Worm (Caenorhabditis elegans) whole organism, L3 larva: Measurements from ENCODE around the gene F59G1.8.

Experiments used
- ceh-16 ChIP-seq: sonication (generic microtip); optimal IDR thresholded peaks from 2 replicates; lab custom pipeline; 2017; ENCODE audit warnings: missing biosample characterization, missing genetic modification characterization
- ceh-82 ChIP-seq: fragments of 150-350 bp; optimal IDR thresholded peaks from 2 replicates; lab custom pipeline; 2014; ENCODE audit warnings: missing biosample characterization, missing genetic modification characterization
- lin-15B ChIP-seq: fragments of 150-350 bp; optimal IDR thresholded peaks from 2 replicates; lab custom pipeline; 2014; ENCODE audit warnings: missing biosample characterization, missing genetic modification characterization
- nhr-237 ChIP-seq: fragments of 150-350 bp; optimal IDR thresholded peaks from 2 replicates; lab custom pipeline; 2014; ENCODE audit warnings: missing biosample characterization, missing genetic modification characterization
- nhr-28 ChIP-seq: fragments of 150-350 bp; optimal IDR thresholded peaks from 2 replicates; lab custom pipeline; 2014; ENCODE audit warnings: missing biosample characterization, missing genetic modification characterization
- nhr-76 ChIP-seq: fragments of 150-350 bp; sonication (generic microtip); optimal IDR thresholded peaks from 5 replicates; lab custom pipeline; 2014; ENCODE audit warnings: missing biosample characterization, missing genetic modification characterization
- unc-62 ChIP-seq: fragments of 150-350 bp; sonication (generic microtip); optimal IDR thresholded peaks from 4 replicates; lab custom pipeline; 2014; ENCODE audit warnings: missing biosample characterization, missing genetic modification reagents, missing genetic modification characterization

DNA sequence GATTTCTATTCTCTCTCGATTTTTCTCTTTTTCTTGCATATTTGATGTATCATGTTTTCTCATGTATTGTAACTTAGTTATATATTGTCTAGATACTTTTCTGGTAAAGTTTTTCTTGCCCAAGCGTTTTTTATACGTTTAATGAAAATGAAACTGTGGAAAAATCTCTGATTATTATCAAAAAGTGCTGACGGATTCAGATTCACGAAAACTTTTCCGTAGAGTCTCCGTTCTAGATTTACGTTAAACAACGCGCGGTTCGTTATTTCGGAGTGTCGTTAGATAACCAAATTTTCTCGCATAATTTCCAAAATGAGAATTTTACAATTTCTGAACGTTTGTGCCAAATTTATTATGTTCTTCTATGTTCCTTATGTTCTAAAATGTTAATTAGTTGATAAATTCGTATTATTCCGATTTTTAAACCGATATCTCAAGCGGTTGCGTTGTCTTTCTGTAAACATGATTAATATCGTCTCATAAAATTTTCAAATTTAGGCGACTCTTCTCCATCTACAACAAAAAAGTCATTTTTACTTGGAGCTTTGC lies 11.9 kb downstream of the F59G1.8 start, which contains the start of gene ptp-2:
- no peak for TF ChIP-seq unc-62 (GFP tag; lab: Kevin White, UChicago)
- no peak for TF ChIP-seq ceh-82
- TF ChIP-seq nhr-28 (tag; lab: Kevin White, UChicago), result no peak
- peak; percentile 43 for TF ChIP-seq lin-15B (tag; lab: Kevin White, UChicago)
- TF ChIP-seq ceh-16 (tag; lab: Kevin White, UChicago), result no peak
- TF ChIP-seq nhr-237, result no peak
- no peak for TF ChIP-seq nhr-76 (tag; lab: Kevin White, UChicago)
